Worm (Caenorhabditis elegans) whole organism, early embryonic: ENCODE results near the gene ZC250.2.

Source experiments
- F13C5.2 ChIP-seq: sonication (generic microtip); optimal IDR thresholded peaks from 2 replicates; lab custom pipeline; 2017; ENCODE audit warnings: mild to moderate bottlenecking, missing genetic modification characterization, inconsistent platforms, missing compliant biosample characterization
- ama-1 ChIP-seq: fragments of 150-350 bp; optimal IDR thresholded peaks from 2 replicates; lab custom pipeline; 2014
- ceh-13 ChIP-seq: fragments of 200-800 bp; sonication (Bioruptor generic); optimal IDR thresholded peaks from 2 replicates; lab custom pipeline; 2018; ENCODE audit warnings: mild to moderate bottlenecking, missing genetic modification characterization, missing compliant biosample characterization
- ceh-36 ChIP-seq: sonication (generic microtip); optimal IDR thresholded peaks from 2 replicates; lab custom pipeline; 2016; ENCODE audit warnings: missing genetic modification characterization, inconsistent platforms, missing compliant biosample characterization
- ets-7 ChIP-seq: sonication (generic microtip); optimal IDR thresholded peaks from 2 replicates; lab custom pipeline; 2016; ENCODE audit warnings: missing genotype, missing genetic modification characterization, missing compliant biosample characterization
- hmbx-1 ChIP-seq: sonication (generic microtip); optimal IDR thresholded peaks from 2 replicates; lab custom pipeline; 2016; ENCODE audit warnings: mild to moderate bottlenecking, missing genetic modification characterization, missing compliant biosample characterization
- hmg-4 ChIP-seq: fragments of 200-800 bp; sonication (Bioruptor generic); optimal IDR thresholded peaks from 2 replicates; lab custom pipeline; 2018; ENCODE audit warnings: mild to moderate bottlenecking, missing genetic modification characterization, missing compliant biosample characterization
- hnd-1 ChIP-seq: sonication (generic microtip); optimal IDR thresholded peaks from 2 replicates; lab custom pipeline; 2016; ENCODE audit warnings: missing genetic modification characterization, missing compliant biosample characterization
- pes-1 ChIP-seq: fragments of 200-800 bp; sonication (Bioruptor generic); IDR thresholded peaks from 2 replicates; pipeline ENCODE4 v1.3.6; 2022; ENCODE audit warnings: missing genetic modification reagents, missing genetic modification characterization, missing compliant biosample characterization
- scrt-1 ChIP-seq: fragments of 200-800 bp; sonication (Bioruptor generic); IDR thresholded peaks from 2 replicates; pipeline ENCODE4 v1.3.6; 2022; ENCODE audit warnings: missing genetic modification characterization, missing compliant biosample characterization
- sea-1 ChIP-seq: fragments of 200-800 bp; sonication (Bioruptor generic); conservative IDR thresholded peaks from 2 replicates; pipeline ENCODE4 v1.3.6; 2022; ENCODE audit warnings: missing genetic modification characterization, missing compliant biosample characterization
- tra-4 ChIP-seq: sonication (generic microtip); optimal IDR thresholded peaks from 2 replicates; lab custom pipeline; 2017; ENCODE audit warnings: missing genetic modification characterization, missing compliant biosample characterization

DNA sequence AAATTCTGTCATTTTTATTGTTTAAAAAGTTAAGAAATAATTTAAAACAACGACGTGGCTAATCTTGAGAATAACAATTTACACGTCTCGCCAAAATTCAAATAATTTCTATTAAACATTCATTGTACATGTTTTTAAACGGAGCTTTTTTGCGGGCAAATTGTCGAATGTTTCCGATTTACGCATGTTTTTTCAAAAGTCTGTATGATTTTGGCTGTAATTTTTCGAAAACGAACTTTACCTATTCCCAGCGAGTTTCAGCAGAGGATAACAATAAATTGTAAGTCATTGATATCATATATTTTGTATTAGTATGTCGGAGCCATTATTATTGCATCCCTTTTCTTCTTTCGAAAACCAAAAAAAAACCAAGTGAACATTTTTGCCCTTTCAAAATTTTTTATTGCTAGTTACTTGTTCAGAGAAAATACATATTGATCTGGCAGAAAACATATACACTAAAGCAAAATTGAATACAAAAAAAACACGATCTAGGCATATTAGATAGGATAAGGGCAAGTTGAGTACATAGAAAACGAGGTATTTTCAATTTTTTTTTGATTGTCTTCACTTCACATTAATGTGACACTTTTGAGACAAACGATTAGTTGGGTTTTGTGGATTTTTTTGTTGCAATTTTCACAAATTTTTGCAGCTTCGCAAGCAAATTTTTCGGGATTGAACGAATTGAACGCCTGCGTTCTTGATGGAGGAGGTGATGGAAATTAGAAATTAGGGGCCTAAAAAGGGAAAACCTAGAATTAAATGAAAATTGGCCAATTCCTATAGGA is 46.6 kb downstream of the ZC250.2 start, which contains the start of gene F26F12.2:
- no peak for TF ChIP-seq ceh-36 (tag; lab: Kevin White, UChicago)
- TF ChIP-seq scrt-1 (GFP tag; lab: Robert Waterston, UW): no peak
- TF ChIP-seq ets-7: no peak
- no peak for TF ChIP-seq ama-1 (lab: Kevin White, UChicago)
- no peak for TF ChIP-seq hmbx-1 (tag; lab: Kevin White, UChicago)
- no peak for TF ChIP-seq hnd-1
- no peak for TF ChIP-seq tra-4 (tag; lab: Kevin White, UChicago)
- no peak for TF ChIP-seq F13C5.2 (tag; lab: Kevin White, UChicago)
- no peak for TF ChIP-seq hmg-4 (GFP tag; lab: Kevin White, UChicago)
- no peak for TF ChIP-seq pes-1 (GFP tag; lab: Robert Waterston, UW)
- no peak for TF ChIP-seq sea-1 (GFP tag; lab: Robert Waterston, UW)
- TF ChIP-seq ceh-13 (GFP tag; lab: Kevin White, UChicago): no peak
